Worm (Caenorhabditis elegans) whole organism, midembryonic: ENCODE measurements around the gene K08E4.8.

Experiments
- ref-1 ChIP-seq: fragments of 200-800 bp; sonication (Bioruptor generic); conservative IDR thresholded peaks from 2 replicates; pipeline ENCODE4 v1.3.6; 2022; ENCODE audit warnings: missing genetic modification reagents, missing genetic modification characterization, missing compliant biosample characterization
- ztf-23 ChIP-seq: fragments of 200-800 bp; sonication (Bioruptor generic); IDR thresholded peaks from 2 replicates; pipeline ENCODE4 v1.3.6; 2022; ENCODE audit warnings: missing genetic modification reagents, missing genetic modification characterization, missing compliant biosample characterization

- TF ChIP-seq ztf-23 (GFP tag; lab: Robert Waterston, UW): no peak
- TF ChIP-seq ref-1 (GFP tag; lab: Robert Waterston, UW): no peak
These were observed 48.0 kb downstream of the K08E4.8 start, which contains the start of gene spe-17 for ce11 chrIV:12013120-12013519.
